Fruit fly (Drosophila melanogaster) whole organism, embryonic: Measurements from ENCODE around the gene Rnb.

ENCODE experiments used
- ATbp ChIP-seq: fragments of 200-800 bp; sonication (Bioruptor generic); optimal IDR thresholded peaks from 2 replicates; lab custom pipeline; 2017; ENCODE audit warnings: missing biosample characterization, mild to moderate bottlenecking, missing genetic modification characterization, missing genetic modification reagents
- Awh ChIP-seq: fragments of 200-800 bp; sonication (Bioruptor generic); IDR thresholded peaks from 2 replicates; pipeline ENCODE4, ENCODE4 v1.3.6; 2022; ENCODE audit warnings: missing biosample characterization, missing genetic modification characterization
- Blimp-1 ChIP-seq: fragments of 200-800 bp; sonication (Bioruptor generic); optimal IDR thresholded peaks from 3 replicates; lab custom pipeline; 2018; ENCODE audit warnings: missing biosample characterization, missing genetic modification characterization, mild to moderate bottlenecking, moderate library complexity, missing genetic modification reagents
- CG11247 ChIP-seq: fragments of 200-800 bp; sonication (Bioruptor generic); IDR thresholded peaks from 2 replicates; pipeline ENCODE4 v1.3.6; 2022; ENCODE audit warnings: missing biosample characterization, missing genetic modification characterization
- CG11504 ChIP-seq: fragments of 200-800 bp; sonication (Bioruptor generic); optimal IDR thresholded peaks from 3 replicates; lab custom pipeline; 2019; ENCODE audit warnings: missing biosample characterization, mild to moderate bottlenecking, missing genetic modification characterization, moderate library complexity
- CG11696 ChIP-seq: fragments of 200-800 bp; sonication (Bioruptor generic); IDR thresholded peaks from 2 replicates; pipeline ENCODE4 v1.3.6; 2022; ENCODE audit warnings: missing biosample characterization, missing genetic modification characterization
- CG14050 ChIP-seq: fragments of 200-800 bp; sonication (Bioruptor generic); IDR thresholded peaks from 3 replicates; pipeline ENCODE4 v1.3.6; 2022; ENCODE audit warnings: missing biosample characterization, missing genetic modification characterization
- CG14667 ChIP-seq: fragments of 200-800 bp; sonication (Bioruptor generic); IDR thresholded peaks from 2 replicates; pipeline ENCODE4 v1.3.6; 2022; ENCODE audit warnings: missing biosample characterization, missing genetic modification characterization
- CG1603 ChIP-seq: fragments of 200-800 bp; sonication (Bioruptor generic); optimal IDR thresholded peaks from 2 replicates; lab custom pipeline; 2019; ENCODE audit warnings: missing biosample characterization, mild to moderate bottlenecking, missing genetic modification characterization, moderate library complexity
- CG2120 ChIP-seq: fragments of 200-800 bp; sonication (Bioruptor generic); optimal IDR thresholded peaks from 3 replicates; lab custom pipeline; 2016; ENCODE audit warnings: missing biosample characterization, missing genetic modification characterization
- CG2678 ChIP-seq: fragments of 200-800 bp; sonication (Bioruptor generic); optimal IDR thresholded peaks from 3 replicates; lab custom pipeline; 2019; ENCODE audit warnings: missing biosample characterization, mild to moderate bottlenecking, missing genetic modification characterization, moderate library complexity
- CG3163 ChIP-seq: fragments of 200-800 bp; sonication (Bioruptor generic); optimal IDR thresholded peaks from 3 replicates; lab custom pipeline; 2016; ENCODE audit warnings: missing biosample characterization, missing genetic modification characterization
- CG32532 ChIP-seq: fragments of 200-800 bp; sonication (Bioruptor generic); IDR thresholded peaks from 2 replicates; pipeline ENCODE4 v1.3.6; 2022; ENCODE audit warnings: missing biosample characterization, missing genetic modification characterization
- CG34224 ChIP-seq: fragments of 200-800 bp; sonication (Bioruptor generic); IDR thresholded peaks from 3 replicates; pipeline ENCODE4 v1.3.6; 2022; ENCODE audit warnings: missing biosample characterization, missing genetic modification characterization; ENCODE audit not compliant: partially characterized antibody
- CG3995 ChIP-seq: fragments of 200-800 bp; sonication (Bioruptor generic); optimal IDR thresholded peaks from 3 replicates; lab custom pipeline; 2016; ENCODE audit warnings: missing biosample characterization, missing genetic modification characterization
- CG4730 ChIP-seq: fragments of 200-800 bp; sonication (Bioruptor generic); IDR thresholded peaks from 2 replicates; pipeline ENCODE4 v1.3.6; 2022; ENCODE audit warnings: missing biosample characterization, missing genetic modification characterization
- CG8281 ChIP-seq: fragments of 200-800 bp; sonication (Bioruptor generic); optimal IDR thresholded peaks from 2 replicates; lab custom pipeline; 2018; ENCODE audit warnings: missing biosample characterization, mild to moderate bottlenecking, missing genetic modification characterization, moderate library complexity
- CG8359 ChIP-seq: fragments of 200-800 bp; sonication (Bioruptor generic); optimal IDR thresholded peaks from 2 replicates; lab custom pipeline; 2017; ENCODE audit warnings: missing biosample characterization, mild to moderate bottlenecking, missing genetic modification characterization, borderline replicate concordance
- CG8944 ChIP-seq: fragments of 200-800 bp; sonication (Bioruptor generic); optimal IDR thresholded peaks from 3 replicates; lab custom pipeline; 2016; ENCODE audit warnings: missing biosample characterization, missing genetic modification characterization
- Dfd ChIP-seq, 2 experiments: fragments of >200 bp; optimal IDR thresholded peaks; 2 replicates each; lab custom pipeline; 2017; ENCODE audit warnings: missing biosample characterization in 2 of 2, missing genetic modification characterization in 2 of 2
- Dip3 ChIP-seq: fragments of 200-800 bp; sonication (Bioruptor generic); optimal IDR thresholded peaks from 3 replicates; lab custom pipeline; 2016; ENCODE audit warnings: missing biosample characterization, missing genetic modification characterization
- Ets97D ChIP-seq: fragments of 200-800 bp; sonication (Bioruptor generic); optimal IDR thresholded peaks from 3 replicates; lab custom pipeline; 2016; ENCODE audit warnings: missing biosample characterization, missing genetic modification characterization
- Gsc ChIP-seq: fragments of 200-800 bp; sonication (Bioruptor generic); IDR thresholded peaks from 2 replicates; pipeline ENCODE4 v1.3.6; 2022; ENCODE audit warnings: missing biosample characterization, missing genetic modification characterization
- H2.0 ChIP-seq: fragments of 200-800 bp; sonication (Bioruptor generic); IDR thresholded peaks from 2 replicates; pipeline ENCODE4 v1.3.6; 2022; ENCODE audit warnings: missing biosample characterization, missing genetic modification characterization
- HHEX ChIP-seq: fragments of 200-800 bp; sonication (Bioruptor generic); optimal IDR thresholded peaks from 3 replicates; lab custom pipeline; 2017; ENCODE audit warnings: missing biosample characterization, mild to moderate bottlenecking, missing genetic modification characterization, missing genetic modification reagents
- MESR4 ChIP-seq: fragments of 200-800 bp; sonication (Bioruptor generic); optimal IDR thresholded peaks from 2 replicates; lab custom pipeline; 2018; ENCODE audit warnings: missing biosample characterization, mild to moderate bottlenecking, missing genetic modification characterization, moderate library complexity
- Nf-YA ChIP-seq: fragments of 200-800 bp; sonication (Bioruptor generic); IDR thresholded peaks from 2 replicates; pipeline ENCODE4 v1.3.6; 2022; ENCODE audit warnings: missing biosample characterization, missing genetic modification characterization
- PHDP ChIP-seq: fragments of 200-800 bp; sonication (Bioruptor generic); optimal IDR thresholded peaks from 3 replicates; lab custom pipeline; 2018; ENCODE audit warnings: missing biosample characterization, mild to moderate bottlenecking, missing genetic modification characterization, moderate library complexity
- Poxn ChIP-seq: fragments of 200-800 bp; sonication (Bioruptor generic); IDR thresholded peaks from 2 replicates; pipeline ENCODE4 v1.3.6; 2022; ENCODE audit warnings: missing biosample characterization, missing genetic modification characterization
- al ChIP-seq: fragments of 200-800 bp; sonication (Bioruptor generic); IDR thresholded peaks from 2 replicates; pipeline ENCODE4 v1.3.6; 2022; ENCODE audit warnings: missing biosample characterization, missing genetic modification characterization
- bab2 ChIP-seq: fragments of 200-800 bp; sonication (Bioruptor generic); optimal IDR thresholded peaks from 2 replicates; lab custom pipeline; 2016; ENCODE audit warnings: missing biosample characterization, missing genetic modification characterization
- corto ChIP-seq: fragments of 200-800 bp; sonication (Bioruptor generic); optimal IDR thresholded peaks from 2 replicates; lab custom pipeline; 2016; ENCODE audit warnings: missing biosample characterization, mild to moderate bottlenecking, missing genetic modification characterization, moderate library complexity
- crol ChIP-seq: fragments of 200-800 bp; sonication (Bioruptor generic); IDR thresholded peaks from 2 replicates; pipeline ENCODE4 v1.3.6; 2022; ENCODE audit warnings: missing biosample characterization, missing genetic modification characterization
- danr ChIP-seq: fragments of 200-800 bp; sonication (Bioruptor generic); IDR thresholded peaks from 2 replicates; pipeline ENCODE4 v1.3.6; 2022; ENCODE audit warnings: missing biosample characterization, missing genetic modification characterization
- dpn ChIP-seq, 2 experiments: fragments of 200-800 bp; sonication (Bioruptor generic); optimal IDR thresholded peaks; 3 replicates each; lab custom pipeline; 2016; ENCODE audit warnings: missing biosample characterization in 2 of 2, missing genetic modification characterization in 2 of 2
- grn ChIP-seq: fragments of 200-800 bp; sonication (Bioruptor generic); optimal IDR thresholded peaks from 3 replicates; lab custom pipeline; 2017; ENCODE audit warnings: missing biosample characterization, missing genetic modification characterization
- her ChIP-seq: fragments of 200-800 bp; sonication (Bioruptor generic); optimal IDR thresholded peaks from 2 replicates; lab custom pipeline; 2016; ENCODE audit warnings: missing biosample characterization, missing genetic modification characterization
- hkb ChIP-seq, 2 experiments: fragments of 200-800 bp in 1 of 2; fragments of >200 bp in 1 of 2; sonication (Bioruptor generic) in 1 of 2; IDR thresholded peaks in 1 of 2; optimal IDR thresholded peaks in 1 of 2; 2 replicates each; pipeline versions ENCODE4 v1.3.6 to Lab custom; 2017 to 2022; ENCODE audit warnings: missing biosample characterization in 1 of 2, missing genetic modification characterization in 1 of 2
- kni ChIP-seq: fragments of 200-800 bp; sonication (Bioruptor generic); optimal IDR thresholded peaks from 3 replicates; lab custom pipeline; 2017; ENCODE audit warnings: mild to moderate bottlenecking, missing biosample characterization, missing genetic modification reagents, missing genetic modification characterization
- peb ChIP-seq: fragments of 200-800 bp; sonication (Bioruptor generic); IDR thresholded peaks from 2 replicates; pipeline ENCODE4 v1.3.6; 2022; ENCODE audit warnings: missing biosample characterization, missing genetic modification characterization
- phol ChIP-seq: fragments of 200-800 bp; sonication (Bioruptor generic); optimal IDR thresholded peaks from 3 replicates; lab custom pipeline; 2018; ENCODE audit warnings: missing biosample characterization, mild to moderate bottlenecking, missing genetic modification characterization, moderate library complexity
- pnt ChIP-seq: fragments of 200-800 bp; sonication (Bioruptor generic); optimal IDR thresholded peaks from 3 replicates; lab custom pipeline; 2016; ENCODE audit warnings: missing biosample characterization, missing genetic modification characterization
- repo ChIP-seq: fragments of 200-800 bp; sonication (Bioruptor generic); optimal IDR thresholded peaks from 2 replicates; lab custom pipeline; 2016; ENCODE audit warnings: missing biosample characterization, missing genetic modification characterization
- run ChIP-seq: fragments of 200-800 bp; sonication (Bioruptor generic); optimal IDR thresholded peaks from 3 replicates; lab custom pipeline; 2018; ENCODE audit warnings: missing biosample characterization, mild to moderate bottlenecking, missing genetic modification characterization
- sc ChIP-seq, 3 experiments: fragments of >200 bp in 2 of 3; fragments of 200-800 bp in 1 of 3; sonication (Bioruptor generic) in 1 of 3; optimal IDR thresholded peaks; 2 replicates in 2 of 3; 3 replicates in 1 of 3; lab custom pipeline; 2017; ENCODE audit warnings: mild to moderate bottlenecking in 1 of 3, missing biosample characterization in 1 of 3, missing genetic modification characterization in 1 of 3, missing genetic modification reagents in 1 of 3
- sna ChIP-seq: fragments of 200-800 bp; sonication (Bioruptor generic); IDR thresholded peaks from 2 replicates; pipeline ENCODE4 v1.3.6; 2022; ENCODE audit warnings: missing biosample characterization, missing genetic modification characterization; ENCODE audit not compliant: partially characterized antibody
- tna ChIP-seq: fragments of 200-800 bp; sonication (Bioruptor generic); IDR thresholded peaks from 2 replicates; pipeline ENCODE4 v1.3.6; 2022; ENCODE audit warnings: missing biosample characterization, missing genetic modification characterization; ENCODE audit not compliant: partially characterized antibody
- vfl ChIP-seq: fragments of 200-800 bp; sonication (Bioruptor generic); optimal IDR thresholded peaks from 2 replicates; lab custom pipeline; 2016; ENCODE audit warnings: missing biosample characterization, missing genetic modification characterization
- zen ChIP-seq: fragments of 200-800 bp; sonication (Bioruptor generic); optimal IDR thresholded peaks from 3 replicates; lab custom pipeline; 2018; ENCODE audit warnings: missing biosample characterization, mild to moderate bottlenecking, missing genetic modification characterization, moderate library complexity
- zfh1 ChIP-seq: fragments of 200-800 bp; sonication (Bioruptor generic); IDR thresholded peaks from 3 replicates; pipeline ENCODE4 v1.3.6; 2022; ENCODE audit warnings: missing biosample characterization, missing genetic modification characterization

Rnb gene

dm6 chr3R:29763154-29763553, 36.0 kb downstream of the Rnb start (continued):
- TF ChIP-seq HHEX (no peak), CG32532 (GFP tag; lab: Robert Waterston, UW) (peak; percentile 50; the same call in 1 of the 2 replicates), Ets97D (GFP tag; lab: Kevin White, UChicago) (peak; percentile 4), dpn (GFP tag; optimal IDR thresholded peaks at IDR 0.05; lab: Kevin White, UChicago) (peak; percentile 3 to 12), pnt (GFP tag; lab: Kevin White, UChicago) (no peak), H2.0 (GFP tag; lab: Robert Waterston, UW) (peak; percentile 26; the same call in 1 of the 2 replicates), danr (GFP tag; lab: Robert Waterston, UW) (no peak), Dip3 (GFP tag; lab: Kevin White, UChicago) (no peak), Awh (GFP tag; lab: Robert Waterston, UW) (no peak), sna (no peak), CG4730 (GFP tag; lab: Robert Waterston, UW) (no peak), sc (optimal IDR thresholded peaks at IDR 0.05; lab: Kevin White, UChicago) (no peak), sc (GFP tag; optimal IDR thresholded peaks at IDR 0.05; lab: Kevin White, UChicago) (peak; percentile 2), MESR4 (GFP tag; lab: Kevin White, UChicago) (no peak), PHDP (tag; lab: Kevin White, UChicago) (peak; percentile 26), Nf-YA (GFP tag; lab: Robert Waterston, UW) (no peak), Gsc (GFP tag; lab: Robert Waterston, UW) (no peak), bab2 (no peak), tna (no peak), CG11247 (GFP tag; lab: Robert Waterston, UW) (0 out of 2 replicates have a peak, but pooled peaks have one; percentile 30), CG14667 (GFP tag; lab: Robert Waterston, UW) (no peak), CG1603 (tag; lab: Kevin White, UChicago) (peak; percentile 55), repo (GFP tag; lab: Kevin White, UChicago) (peak; percentile 17), Blimp-1 (peak; percentile 39), CG11504 (tag; lab: Kevin White, UChicago) (peak; percentile 52), al (GFP tag; lab: Robert Waterston, UW) (peak; percentile 16; the same call in 1 of the 2 replicates), CG8359 (no peak), her (GFP tag; lab: Kevin White, UChicago) (no peak), crol (GFP tag; lab: Robert Waterston, UW) (no peak), Dfd (GFP tag; optimal IDR thresholded peaks at IDR 0.05; lab: Kevin White, UChicago) (no peak), corto (GFP tag; lab: Kevin White, UChicago) (peak; percentile 82), ATbp (GFP tag; lab: Kevin White, UChicago) (peak; percentile 15), CG11696 (GFP tag; lab: Robert Waterston, UW) (no peak), CG14050 (GFP tag; lab: Robert Waterston, UW) (no peak), CG34224 (GFP tag; lab: Robert Waterston, UW) (no peak), vfl (no peak), grn (GFP tag; lab: Kevin White, UChicago) (no peak), CG2120 (peak; percentile 2), Poxn (no peak), CG2678 (tag; lab: Kevin White, UChicago) (peak; percentile 25), run (tag; lab: Kevin White, UChicago) (no peak), CG8944 (peak; percentile 24), phol (tag; lab: Kevin White, UChicago) (peak; percentile 45), kni (GFP tag; lab: Kevin White, UChicago) (no peak), CG3995 (no peak), zen (tag; lab: Kevin White, UChicago) (peak; percentile 20), hkb (optimal IDR thresholded peaks at IDR 0.05; lab: Kevin White, UChicago) (no peak), hkb (GFP tag; IDR thresholded peaks at IDR 0.05; lab: Robert Waterston, UW) (0 out of 2 replicates have a peak, but pooled peaks have one; percentile 29), CG8281 (tag; lab: Kevin White, UChicago) (no peak), peb (GFP tag; lab: Robert Waterston, UW) (no peak), zfh1 (no peak), CG3163 (no peak)
